Worm (Caenorhabditis elegans) whole organism, young adult: ENCODE results near the gene C37C3.2.

Experiments used
- T07F8.4 ChIP-seq: sonication (generic microtip); optimal IDR thresholded peaks from 2 replicates; lab custom pipeline; 2016; ENCODE audit warnings: mild to moderate bottlenecking, missing genetic modification characterization, moderate library complexity, missing compliant biosample characterization
- nhr-90 ChIP-seq: sonication (generic microtip); optimal IDR thresholded peaks from 2 replicates; lab custom pipeline; 2016; ENCODE audit warnings: missing genotype, mild to moderate bottlenecking, missing genetic modification characterization, missing compliant biosample characterization

DNA sequence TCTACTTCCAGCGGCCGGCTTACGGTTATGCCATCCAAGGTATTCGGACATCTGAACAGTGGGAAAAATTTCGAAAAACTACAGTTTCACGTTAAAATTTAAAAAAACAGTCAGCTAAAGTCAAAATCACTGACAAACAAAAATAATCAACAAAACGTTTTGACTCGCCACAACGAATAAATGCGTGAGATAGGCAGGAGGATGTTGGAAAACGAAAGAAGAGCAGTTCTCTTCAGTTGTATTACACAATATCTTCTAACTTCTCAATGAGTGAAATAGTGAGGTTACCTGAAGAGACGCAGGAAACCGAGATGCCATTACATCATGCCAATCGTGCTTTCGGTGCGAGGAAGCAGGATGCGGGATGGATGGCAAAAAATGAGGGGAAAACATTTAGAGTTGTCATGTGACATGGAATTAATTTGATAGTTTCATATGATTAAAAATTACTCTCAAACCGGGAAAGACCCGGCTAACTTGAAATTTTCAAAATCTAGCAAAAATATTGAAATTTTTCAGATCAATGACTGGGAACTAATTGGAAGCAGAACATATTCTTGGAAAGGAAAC, 38.2 kb downstream of the C37C3.2 start, which contains the start of gene F40A3.6:
- TF ChIP-seq nhr-90 (tag; lab: Kevin White, UChicago) = no peak
- no peak for TF ChIP-seq T07F8.4 (tag; lab: Kevin White, UChicago)
